Worm (Caenorhabditis elegans) whole organism, L4 larva: ENCODE measurements around the gene srh-41.

ENCODE experiments used
- F10B5.3 ChIP-seq: sonication (generic microtip); optimal IDR thresholded peaks from 2 replicates; lab custom pipeline; 2016; ENCODE audit warnings: mild to moderate bottlenecking, missing genetic modification characterization, missing compliant biosample characterization
- F26F4.8 ChIP-seq: fragments of 200-800 bp; sonication (Bioruptor generic); conservative IDR thresholded peaks from 2 replicates; pipeline ENCODE4 v1.3.6; 2022; ENCODE audit warnings: missing genetic modification characterization, missing compliant biosample characterization
- F37D6.2 ChIP-seq: sonication (generic microtip); optimal IDR thresholded peaks from 2 replicates; lab custom pipeline; 2016; ENCODE audit warnings: mild to moderate bottlenecking, missing genetic modification characterization, missing compliant biosample characterization
- F49E8.2 ChIP-seq: sonication (generic microtip); optimal IDR thresholded peaks from 2 replicates; lab custom pipeline; 2016; ENCODE audit warnings: missing compliant biosample characterization, mild to moderate bottlenecking, missing genetic modification characterization, borderline replicate concordance
- R02D3.7 ChIP-seq: fragments of 150-350 bp; sonication (generic microtip); optimal IDR thresholded peaks from 3 replicates; lab custom pipeline; 2014; ENCODE audit warnings: missing biosample characterization, missing genetic modification characterization
- T20F7.1 ChIP-seq: fragments of 200-800 bp; sonication (Bioruptor generic); optimal IDR thresholded peaks from 2 replicates; lab custom pipeline; 2018; ENCODE audit warnings: mild to moderate bottlenecking, missing genetic modification characterization, missing compliant biosample characterization
- T26A8.4 ChIP-seq: fragments of 200-800 bp; sonication (Bioruptor generic); IDR thresholded peaks from 2 replicates; pipeline ENCODE4 v1.3.6; 2022; ENCODE audit warnings: missing genetic modification characterization, missing compliant biosample characterization
- Y5F2A.4 ChIP-seq: fragments of 200-800 bp; sonication (Bioruptor generic); optimal IDR thresholded peaks from 2 replicates; lab custom pipeline; 2018; ENCODE audit warnings: mild to moderate bottlenecking, missing genetic modification characterization, missing compliant biosample characterization
- Y75B8A.6 ChIP-seq: fragments of 200-800 bp; sonication (Bioruptor generic); IDR thresholded peaks from 2 replicates; pipeline ENCODE4 v1.3.6; 2022; ENCODE audit warnings: missing genetic modification reagents, missing genetic modification characterization, missing compliant biosample characterization
- aha-1 ChIP-seq: fragments of 150-350 bp; peaks from one replicate; lab custom pipeline; 2014; ENCODE audit warnings: missing biosample characterization, missing genetic modification characterization
- ama-1 ChIP-seq: fragments of 150-350 bp; optimal IDR thresholded peaks from 2 replicates; lab custom pipeline; 2014; ENCODE audit warnings: inconsistent platforms, mixed read lengths
- arid-1 ChIP-seq: fragments of 200-800 bp; sonication (Bioruptor generic); conservative IDR thresholded peaks from 2 replicates; pipeline ENCODE4 v1.3.6; 2022; ENCODE audit warnings: missing genetic modification reagents, missing genetic modification characterization, missing compliant biosample characterization
- attf-4 ChIP-seq: sonication (generic microtip); optimal IDR thresholded peaks from 3 replicates; lab custom pipeline; 2017; ENCODE audit warnings: missing biosample characterization, missing genetic modification characterization
- ceh-82 ChIP-seq: sonication (generic microtip); optimal IDR thresholded peaks from 2 replicates; lab custom pipeline; 2017; ENCODE audit warnings: missing biosample characterization, missing genetic modification characterization
- ces-1 ChIP-seq: fragments of 150-350 bp; sonication (generic microtip); optimal IDR thresholded peaks from 4 replicates; lab custom pipeline; 2014; ENCODE audit warnings: missing biosample characterization, missing genetic modification reagents, missing genetic modification characterization
- cey-2 ChIP-seq: sonication (generic microtip); optimal IDR thresholded peaks from 3 replicates; lab custom pipeline; 2017; ENCODE audit warnings: missing genetic modification characterization, mild to moderate bottlenecking, missing compliant biosample characterization, antibody characterized with exemption, borderline replicate concordance; ENCODE audit not compliant: insufficient read depth
- ctbp-1 ChIP-seq: fragments of 200-800 bp; sonication (Bioruptor generic); IDR thresholded peaks from 2 replicates; pipeline ENCODE4 v1.3.6; 2022; ENCODE audit warnings: missing genetic modification reagents, missing genetic modification characterization, missing compliant biosample characterization
- daf-19 ChIP-seq: fragments of 200-800 bp; sonication (Bioruptor generic); conservative IDR thresholded peaks from 2 replicates; pipeline ENCODE4 v1.3.6; 2022; ENCODE audit warnings: missing genetic modification characterization, missing compliant biosample characterization
- daf-8 ChIP-seq: fragments of 200-800 bp; sonication (Bioruptor generic); IDR thresholded peaks from 2 replicates; pipeline ENCODE4 v1.3.6; 2022; ENCODE audit warnings: missing genetic modification characterization, missing compliant biosample characterization
- dmd-8 ChIP-seq: fragments of 200-800 bp; sonication (Bioruptor generic); IDR thresholded peaks from 2 replicates; pipeline ENCODE4 v1.3.6; 2022; ENCODE audit warnings: missing genetic modification characterization, missing compliant biosample characterization
- dmd-9 ChIP-seq: fragments of 200-800 bp; sonication (Bioruptor generic); IDR thresholded peaks from 2 replicates; pipeline ENCODE4 v1.3.6; 2022; ENCODE audit warnings: missing genetic modification reagents, missing genetic modification characterization, missing compliant biosample characterization
- duxl-1 ChIP-seq: sonication (generic microtip); optimal IDR thresholded peaks from 2 replicates; lab custom pipeline; 2016; ENCODE audit warnings: mild to moderate bottlenecking, missing genetic modification characterization, moderate library complexity, missing compliant biosample characterization; ENCODE audit not compliant: poor library complexity
- dve-1 ChIP-seq: sonication (generic microtip); optimal IDR thresholded peaks from 2 replicates; lab custom pipeline; 2017; ENCODE audit warnings: antibody characterized with exemption, mild to moderate bottlenecking, missing genetic modification characterization, missing compliant biosample characterization; ENCODE audit not compliant: insufficient read depth
- egl-27 ChIP-seq: sonication (generic microtip); optimal IDR thresholded peaks from 3 replicates; lab custom pipeline; 2017; ENCODE audit warnings: missing biosample characterization, missing genetic modification reagents, missing genetic modification characterization
- egl-43 ChIP-seq: fragments of 200-800 bp; sonication (Bioruptor generic); IDR thresholded peaks from 2 replicates; pipeline ENCODE4 v1.3.6; 2022; ENCODE audit warnings: missing genetic modification reagents, missing genetic modification characterization, missing compliant biosample characterization
- fos-1 ChIP-seq: fragments of 150-350 bp; optimal IDR thresholded peaks from 2 replicates; lab custom pipeline; 2014; ENCODE audit warnings: missing biosample characterization, missing genetic modification characterization
- hlh-30 ChIP-seq: sonication (generic microtip); optimal IDR thresholded peaks from 2 replicates; lab custom pipeline; 2017; ENCODE audit warnings: antibody characterized with exemption, mild to moderate bottlenecking, missing genetic modification characterization, missing compliant biosample characterization; ENCODE audit not compliant: insufficient read depth
- lim-7 ChIP-seq: fragments of 200-800 bp; sonication (Bioruptor generic); IDR thresholded peaks from 2 replicates; pipeline ENCODE4 v1.3.6; 2022; ENCODE audit warnings: missing genetic modification characterization, missing compliant biosample characterization
- lir-3 ChIP-seq: sonication (generic microtip); optimal IDR thresholded peaks from 2 replicates; lab custom pipeline; 2016; ENCODE audit warnings: mild to moderate bottlenecking, missing genetic modification characterization, missing compliant biosample characterization
- madf-9 ChIP-seq: fragments of 200-800 bp; sonication (Bioruptor generic); conservative IDR thresholded peaks from 2 replicates; pipeline ENCODE4 v1.3.6; 2022; ENCODE audit warnings: missing genetic modification reagents, missing genetic modification characterization, missing compliant biosample characterization
- mdt-29 ChIP-seq: fragments of 200-800 bp; sonication (Bioruptor generic); IDR thresholded peaks from 2 replicates; pipeline ENCODE4 v1.3.6; 2022; ENCODE audit warnings: missing genetic modification reagents, missing genetic modification characterization, missing compliant biosample characterization
- nhr-11 ChIP-seq: fragments of 150-350 bp; optimal IDR thresholded peaks from 2 replicates; lab custom pipeline; 2014; ENCODE audit warnings: missing biosample characterization, missing genetic modification characterization
- nhr-111 ChIP-seq: fragments of 200-800 bp; sonication (Bioruptor generic); optimal IDR thresholded peaks from 2 replicates; lab custom pipeline; 2018; ENCODE audit warnings: mild to moderate bottlenecking, missing genetic modification characterization, missing compliant biosample characterization
- nhr-237 ChIP-seq: sonication (generic microtip); optimal IDR thresholded peaks from 2 replicates; lab custom pipeline; 2017; ENCODE audit warnings: missing biosample characterization, missing genetic modification characterization
- nhr-25 ChIP-seq: sonication (generic microtip); optimal IDR thresholded peaks from 2 replicates; lab custom pipeline; 2017; ENCODE audit warnings: missing genetic modification characterization, mild to moderate bottlenecking, missing compliant biosample characterization, antibody characterized with exemption, moderate library complexity, borderline replicate concordance; ENCODE audit not compliant: insufficient read depth
- nhr-48 ChIP-seq: sonication (generic microtip); optimal IDR thresholded peaks from 2 replicates; lab custom pipeline; 2016; ENCODE audit warnings: mild to moderate bottlenecking, missing genetic modification characterization, missing compliant biosample characterization
- nhr-76 ChIP-seq: fragments of 150-350 bp; optimal IDR thresholded peaks from 2 replicates; lab custom pipeline; 2014; ENCODE audit warnings: missing biosample characterization, missing genetic modification characterization
- pha-4 ChIP-seq, 2 experiments: fragments of 150-350 bp in 1 of 2; fragments of 200-800 bp in 1 of 2; sonication (Bioruptor generic) in 1 of 2; IDR thresholded peaks in 1 of 2; optimal IDR thresholded peaks in 1 of 2; 2 replicates each; pipeline versions ENCODE4 v1.3.6 to Lab custom; 2014 to 2022; ENCODE audit warnings: missing genetic modification characterization in 2 of 2, missing genetic modification reagents in 2 of 2, missing biosample characterization in 1 of 2, missing compliant biosample characterization in 1 of 2
- pqm-1 ChIP-seq: sonication (generic microtip); optimal IDR thresholded peaks from 2 replicates; lab custom pipeline; 2017; ENCODE audit warnings: missing biosample characterization, missing genetic modification characterization
- rbr-2 ChIP-seq: sonication (generic microtip); optimal IDR thresholded peaks from 2 replicates; lab custom pipeline; 2016; ENCODE audit warnings: missing genotype, missing genetic modification characterization, missing compliant biosample characterization
- saeg-2 ChIP-seq: fragments of 200-800 bp; sonication (Bioruptor generic); IDR thresholded peaks from 2 replicates; pipeline ENCODE4 v1.3.6; 2022; ENCODE audit warnings: missing genetic modification reagents, missing genetic modification characterization, missing compliant biosample characterization
- sdz-12 ChIP-seq: fragments of 200-800 bp; sonication (Bioruptor generic); optimal IDR thresholded peaks from 2 replicates; lab custom pipeline; 2018; ENCODE audit warnings: mild to moderate bottlenecking, missing genetic modification characterization, missing compliant biosample characterization
- set-16 ChIP-seq: fragments of 200-800 bp; sonication (Bioruptor generic); IDR thresholded peaks from 2 replicates; pipeline ENCODE4 v1.3.6; 2022; ENCODE audit warnings: missing genetic modification reagents, missing genetic modification characterization, missing compliant biosample characterization
- skn-1 ChIP-seq: fragments of 150-350 bp; optimal IDR thresholded peaks from 2 replicates; lab custom pipeline; 2014; ENCODE audit warnings: missing biosample characterization, missing genetic modification characterization
- snpc-1.2 ChIP-seq: fragments of 200-800 bp; sonication (Bioruptor generic); IDR thresholded peaks from 2 replicates; pipeline ENCODE4 v1.3.6; 2022; ENCODE audit warnings: missing genetic modification reagents, missing genetic modification characterization, missing compliant biosample characterization
- snpc-4 ChIP-seq: fragments of 150-350 bp; optimal IDR thresholded peaks from 2 replicates; lab custom pipeline; 2014; ENCODE audit warnings: missing biosample characterization, missing genetic modification characterization
- spr-1 ChIP-seq: sonication (generic microtip); optimal IDR thresholded peaks from 2 replicates; lab custom pipeline; 2016; ENCODE audit warnings: mild to moderate bottlenecking, missing genetic modification characterization, missing compliant biosample characterization
- tag-97 ChIP-seq: fragments of 200-800 bp; sonication (Bioruptor generic); IDR thresholded peaks from 2 replicates; pipeline ENCODE4 v1.3.6; 2022; ENCODE audit warnings: missing genetic modification characterization, missing compliant biosample characterization
- unc-39 ChIP-seq: sonication (generic microtip); optimal IDR thresholded peaks from 2 replicates; lab custom pipeline; 2017; ENCODE audit warnings: missing biosample characterization, missing genetic modification characterization
- zag-1 ChIP-seq: fragments of 150-350 bp; optimal IDR thresholded peaks from 2 replicates; lab custom pipeline; 2014; ENCODE audit warnings: missing biosample characterization, missing genetic modification characterization
- zip-2 ChIP-seq: fragments of 150-350 bp; optimal IDR thresholded peaks from 2 replicates; lab custom pipeline; 2014; ENCODE audit warnings: missing biosample characterization, missing genetic modification characterization
- ztf-7 ChIP-seq: fragments of 150-350 bp; optimal IDR thresholded peaks from 2 replicates; lab custom pipeline; 2014; ENCODE audit warnings: missing biosample characterization, missing genetic modification characterization

srh-41 gene

ce11 chrII:14249489-14249888, 37.7 kb downstream of the srh-41 start (continued):
- TF ChIP-seq ztf-7 (tag; lab: Kevin White, UChicago) (no peak), daf-19 (GFP tag; lab: Robert Waterston, UW) (no peak), arid-1 (GFP tag; lab: Robert Waterston, UW) (no peak), hlh-30 (peak; percentile 85), tag-97 (GFP tag; lab: Robert Waterston, UW) (no peak), ces-1 (no peak), pha-4 (GFP tag; IDR thresholded peaks at IDR 0.05; lab: Robert Waterston, UW) (peak; percentile 28; the same call in 1 of the 2 replicates), pha-4 (tag; optimal IDR thresholded peaks at IDR 0.05; lab: Kevin White, UChicago) (no peak), dmd-8 (GFP tag; lab: Robert Waterston, UW) (no peak), ctbp-1 (GFP tag; lab: Robert Waterston, UW) (no peak; the same call in 1 of the 2 replicates), egl-43 (GFP tag; lab: Robert Waterston, UW) (no peak), zip-2 (no peak), sdz-12 (GFP tag; lab: Kevin White, UChicago) (no peak), ama-1 (no peak), dve-1 (tag; lab: Kevin White, UChicago) (peak; percentile 47), nhr-48 (no peak), nhr-11 (peak; percentile 53), F49E8.2 (tag; lab: Kevin White, UChicago) (no peak), egl-27 (tag; lab: Kevin White, UChicago) (no peak), daf-8 (GFP tag; lab: Robert Waterston, UW) (no peak), saeg-2 (GFP tag; lab: Robert Waterston, UW) (no peak), mdt-29 (GFP tag; lab: Robert Waterston, UW) (no peak), nhr-25 (tag; lab: Kevin White, UChicago) (peak; percentile 15), ceh-82 (no peak), cey-2 (tag; lab: Kevin White, UChicago) (no peak), rbr-2 (tag; lab: Kevin White, UChicago) (peak; percentile 64), F10B5.3 (tag; lab: Kevin White, UChicago) (no peak), snpc-1.2 (no peak), pqm-1 (tag; lab: Kevin White, UChicago) (no peak), R02D3.7 (tag; lab: Kevin White, UChicago) (no peak), Y5F2A.4 (GFP tag; lab: Kevin White, UChicago) (no peak), T26A8.4 (GFP tag; lab: Robert Waterston, UW) (no peak), nhr-237 (no peak), F26F4.8 (GFP tag; lab: Robert Waterston, UW) (no peak), zag-1 (tag; lab: Kevin White, UChicago) (no peak), set-16 (GFP tag; lab: Robert Waterston, UW) (peak; percentile 5; the same call in 1 of the 2 replicates), aha-1 (tag; lab: Kevin White, UChicago) (peak; percentile 99), nhr-111 (GFP tag; lab: Kevin White, UChicago) (no peak), madf-9 (peak; percentile 45; the same call in 1 of the 2 replicates), skn-1 (tag; lab: Kevin White, UChicago) (no peak), T20F7.1 (GFP tag; lab: Kevin White, UChicago) (no peak), dmd-9 (no peak), duxl-1 (tag; lab: Kevin White, UChicago) (no peak), F37D6.2 (tag; lab: Kevin White, UChicago) (no peak), snpc-4 (tag; lab: Kevin White, UChicago) (no peak), lir-3 (tag; lab: Kevin White, UChicago) (no peak), fos-1 (no peak), attf-4 (no peak), spr-1 (no peak), lim-7 (GFP tag; lab: Robert Waterston, UW) (no peak), unc-39 (no peak), Y75B8A.6 (GFP tag; lab: Robert Waterston, UW) (no peak), nhr-76 (tag; lab: Kevin White, UChicago) (no peak)
